Fruit fly (Drosophila melanogaster) whole organism, embryonic: ENCODE results near the gene HIP-R.

Source experiments
- CG13123 ChIP-seq: fragments of 200-800 bp; sonication (Bioruptor generic); optimal IDR thresholded peaks from 2 replicates; lab custom pipeline; 2016; ENCODE audit warnings: missing biosample characterization, missing genetic modification characterization
- CG2120 ChIP-seq: fragments of 200-800 bp; sonication (Bioruptor generic); optimal IDR thresholded peaks from 3 replicates; lab custom pipeline; 2016; ENCODE audit warnings: missing biosample characterization, missing genetic modification characterization
- Oaz ChIP-seq: fragments of 200-800 bp; sonication (Bioruptor generic); IDR thresholded peaks from 2 replicates; pipeline ENCODE4 v1.3.6; 2022; ENCODE audit warnings: missing biosample characterization, missing genetic modification characterization
- fd3F ChIP-seq: fragments of 200-800 bp; sonication (Bioruptor generic); optimal IDR thresholded peaks from 2 replicates; lab custom pipeline; 2018; ENCODE audit warnings: missing biosample characterization, mild to moderate bottlenecking, missing genetic modification characterization, moderate library complexity
- phol ChIP-seq: fragments of 200-800 bp; sonication (Bioruptor generic); optimal IDR thresholded peaks from 3 replicates; lab custom pipeline; 2018; ENCODE audit warnings: missing biosample characterization, mild to moderate bottlenecking, missing genetic modification characterization, moderate library complexity
- sug ChIP-seq: fragments of 200-800 bp; optimal IDR thresholded peaks from 2 replicates; lab custom pipeline; 2019; ENCODE audit warnings: missing biosample characterization, mild to moderate bottlenecking, missing genetic modification characterization, moderate library complexity
- tio ChIP-seq: fragments of 200-800 bp; sonication (Bioruptor generic); optimal IDR thresholded peaks from 2 replicates; lab custom pipeline; 2017; ENCODE audit warnings: missing biosample characterization, missing genetic modification characterization, inconsistent platforms

DNA sequence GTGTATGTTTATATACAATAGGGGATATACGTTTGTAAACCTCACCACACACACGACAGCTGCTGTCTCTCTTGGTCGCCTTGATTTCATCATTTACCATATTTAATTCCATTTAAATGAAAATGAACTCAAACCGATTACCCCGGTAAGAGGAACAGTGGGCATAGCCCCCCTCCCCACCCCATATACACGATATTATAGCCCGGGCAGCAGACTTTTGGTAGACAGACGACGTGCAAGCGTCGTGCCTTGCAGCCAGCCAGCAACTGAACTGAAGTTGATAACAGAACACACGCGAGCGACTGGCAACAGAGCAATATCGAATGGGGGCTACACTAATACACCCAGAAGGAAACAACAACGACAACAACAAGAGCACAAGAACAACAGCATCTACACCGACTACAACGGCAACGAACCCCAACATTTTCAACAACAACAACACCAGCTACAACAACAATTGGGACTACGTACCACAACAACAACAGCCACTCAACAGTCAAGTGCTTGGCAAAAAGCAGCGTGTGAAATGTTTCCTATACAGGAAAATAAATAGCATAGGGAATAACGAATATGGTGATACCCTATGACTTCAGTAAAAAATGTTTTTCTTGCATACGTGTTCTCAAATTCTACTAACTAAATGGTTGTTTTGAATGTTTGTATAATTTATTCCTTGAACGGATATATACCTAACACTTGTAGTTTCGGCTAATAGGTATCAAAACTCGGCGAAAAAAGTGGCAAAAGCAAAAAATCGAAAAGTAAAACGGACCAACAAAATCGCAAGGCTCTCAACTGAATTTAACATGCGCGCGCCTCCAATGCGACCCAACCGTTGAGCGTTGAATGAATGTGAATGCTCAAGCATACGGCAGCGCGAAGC, 46.5 kb upstream of the HIP-R start:
- TF ChIP-seq fd3F (GFP tag; lab: Kevin White, UChicago) (peak; percentile 78), phol (peak; percentile 85), CG13123 (GFP tag; lab: Kevin White, UChicago) (peak; percentile 49), CG2120 (GFP tag; lab: Kevin White, UChicago) (peak; percentile 90), sug (tag; lab: Kevin White, UChicago) (peak; percentile 86), tio (peak; percentile 77), Oaz (GFP tag; lab: Robert Waterston, UW) (peak; percentile 62)
